Fruit fly (Drosophila melanogaster): ENCODE measurements around the gene Ranbp21.

The Ranbp21 gene

DNA sequence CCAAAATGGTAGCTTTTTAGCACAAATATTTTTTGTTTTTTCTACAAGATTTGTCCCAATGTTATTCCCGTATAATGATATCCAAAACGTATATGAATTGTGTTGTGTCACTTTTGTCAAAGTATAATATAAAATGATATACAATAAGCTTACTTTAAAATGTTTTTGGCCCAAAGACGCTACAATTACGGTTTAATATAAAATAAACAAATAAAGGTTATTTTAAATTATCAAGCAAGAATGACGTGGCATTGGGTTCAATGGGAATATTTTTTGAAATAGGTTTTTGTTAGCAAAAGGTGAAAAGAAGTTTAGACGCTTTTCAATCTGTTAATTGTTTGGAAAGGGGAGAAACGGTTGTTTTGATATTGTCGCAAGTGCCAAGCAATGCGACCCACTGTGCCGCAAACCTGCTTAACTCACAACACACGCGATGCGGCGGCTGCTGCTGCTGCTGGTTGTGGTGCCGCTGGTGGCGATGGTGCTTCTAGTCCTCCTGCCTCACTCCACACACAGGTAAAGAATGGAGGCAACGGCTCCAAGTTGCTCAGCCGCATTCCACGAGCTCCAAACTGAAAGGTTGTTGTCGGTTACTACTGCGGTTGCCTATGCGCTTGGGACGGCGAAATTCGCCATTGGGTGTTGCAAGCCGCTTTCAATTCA lies 11.3 kb upstream of the Ranbp21 start (continued):
- TF ChIP-seq CG9727 (GFP tag; optimal IDR thresholded peaks at IDR 0.05) (peak; percentile 78), CG11695 (GFP tag; IDR thresholded peaks at IDR 0.05) (peak; percentile 46; the same call in 2 of the 3 replicates), Nf-YA (GFP tag; IDR thresholded peaks at IDR 0.05) (no peak), Elba2 (GFP tag; optimal IDR thresholded peaks at IDR 0.05) (no peak), CG10543 (GFP tag; optimal IDR thresholded peaks at IDR 0.05) (peak; percentile 24), CG3847 (GFP tag; IDR thresholded peaks at IDR 0.05) (no peak), psq (GFP tag; optimal IDR thresholded peaks at IDR 0.05) (no peak), CG11696 (GFP tag; IDR thresholded peaks at IDR 0.05) (no peak), sens-2 (GFP tag; IDR thresholded peaks at IDR 0.05) (no peak), CG15269 (tag; optimal IDR thresholded peaks at IDR 0.05) (peak; percentile 64), unpg (GFP tag; optimal IDR thresholded peaks at IDR 0.05) (no peak), CG1647 (GFP tag; optimal IDR thresholded peaks at IDR 0.05) (no peak), CG17359 (tag; optimal IDR thresholded peaks at IDR 0.05) (peak; percentile 35), pum (GFP tag; optimal IDR thresholded peaks at IDR 0.05) (peak; percentile 31), CG17186 (GFP tag; optimal IDR thresholded peaks at IDR 0.05) (no peak), HHEX (GFP tag; optimal IDR thresholded peaks at IDR 0.05) (no peak), Rfx (GFP tag; IDR thresholded peaks at IDR 0.05) (no peak), slbo (GFP tag; IDR thresholded peaks at IDR 0.05) (no peak; the same call in 1 of the 2 replicates), CG6813 (GFP tag; optimal IDR thresholded peaks at IDR 0.05) (no peak), NC2α (GFP tag; optimal IDR thresholded peaks at IDR 0.05) (no peak), Atf6 (GFP tag; IDR thresholded peaks at IDR 0.05) (no peak), br (optimal IDR thresholded peaks at IDR 0.05) (no peak), chn (GFP tag; optimal IDR thresholded peaks at IDR 0.05) (no peak), al (GFP tag; IDR thresholded peaks at IDR 0.05) (no peak), ham (GFP tag; IDR thresholded peaks at IDR 0.05) (no peak), so (GFP tag; IDR thresholded peaks at IDR 0.05) (no peak), CG6791 (GFP tag; IDR thresholded peaks at IDR 0.05; ENCODE audit: partially characterized antibody) (no peak), fd96Cb (tag; optimal IDR thresholded peaks at IDR 0.05) (peak; percentile 37), CG7357 (GFP tag; IDR thresholded peaks at IDR 0.05) (no peak), MTF-1 (GFP tag; optimal IDR thresholded peaks at IDR 0.05; ENCODE audit: borderline replicate concordance) (no peak), Hr78 (GFP tag; optimal IDR thresholded peaks at IDR 0.05) (no peak), Fer1 (GFP tag; optimal IDR thresholded peaks at IDR 0.05) (no peak), CG6854 (GFP tag; optimal IDR thresholded peaks at IDR 0.05) (peak; percentile 58), Xrp1 (GFP tag; IDR thresholded peaks at IDR 0.05) (peak; percentile 21; the same call in 1 of the 2 replicates), Oli (tag; optimal IDR thresholded peaks at IDR 0.05) (peak; percentile 65), disco-r (GFP tag; optimal IDR thresholded peaks at IDR 0.05) (no peak), hb (GFP tag; IDR thresholded peaks at IDR 0.05; ENCODE audit: partially characterized antibody) (no peak), trh (GFP tag; optimal IDR thresholded peaks at IDR 0.05) (no peak), Dip3 (GFP tag; optimal IDR thresholded peaks at IDR 0.05) (no peak), Dip2 (GFP tag; IDR thresholded peaks at IDR 0.05) (no peak), CG13296 (GFP tag; optimal IDR thresholded peaks at IDR 0.05) (no peak), org-1 (GFP tag; optimal IDR thresholded peaks at IDR 0.05) (peak; percentile 51), pita (GFP tag; optimal IDR thresholded peaks at IDR 0.05) (no peak), chinmo (GFP tag; IDR thresholded peaks at IDR 0.05; ENCODE audit: partially characterized antibody) (no peak), ftz-f1 (GFP tag; optimal IDR thresholded peaks at IDR 0.05) (no peak), zfh1 (GFP tag; IDR thresholded peaks at IDR 0.05) (no peak), tna (GFP tag; IDR thresholded peaks at IDR 0.05; ENCODE audit: partially characterized antibody) (no peak), lov (optimal IDR thresholded peaks at IDR 0.05) (no peak), lov (GFP tag; IDR thresholded peaks at IDR 0.05) (0 out of 3 replicates have a peak, but pooled peaks have one; percentile 13), PHDP (tag; optimal IDR thresholded peaks at IDR 0.05) (peak; percentile 46), CG5180 (GFP tag; optimal IDR thresholded peaks at IDR 0.05) (peak; percentile 27)

Data from whole organism, embryonic.